Fruit fly (Drosophila melanogaster) whole organism, wandering third instar larva: ENCODE data around the gene CG13306.

ENCODE experiments used
- CG32264 ChIP-seq: fragments of 200-800 bp; sonication (Bioruptor generic); optimal IDR thresholded peaks from 2 replicates; lab custom pipeline; 2016; ENCODE audit warnings: missing biosample characterization, missing genetic modification characterization
- CrebA ChIP-seq: fragments of 200-800 bp; sonication (Bioruptor generic); optimal IDR thresholded peaks from 2 replicates; lab custom pipeline; 2016; ENCODE audit warnings: missing biosample characterization, mild to moderate bottlenecking, missing genetic modification characterization, borderline replicate concordance
- Dfd ChIP-seq: fragments of >200 bp; optimal IDR thresholded peaks from 2 replicates; lab custom pipeline; 2017; ENCODE audit warnings: missing biosample characterization, missing genetic modification characterization
- Dif ChIP-seq: fragments of 200-275, 200-300 bp; sonication (Bioruptor generic); optimal IDR thresholded peaks from 2 replicates; lab custom pipeline; 2018; ENCODE audit warnings: missing biosample characterization, missing genetic modification characterization; ENCODE audit not compliant: partially characterized antibody
- GATAd ChIP-seq: sonication (Bioruptor generic); optimal IDR thresholded peaks from 2 replicates; lab custom pipeline; 2016; ENCODE audit warnings: missing biosample characterization, missing genetic modification characterization
- HLH106 ChIP-seq: fragments of 200-800 bp; optimal IDR thresholded peaks from 3 replicates; lab custom pipeline; 2019; ENCODE audit warnings: missing biosample characterization, mild to moderate bottlenecking, missing genetic modification characterization, moderate library complexity
- Hnf4 ChIP-seq: fragments of 200-800 bp; sonication (Bioruptor generic); optimal IDR thresholded peaks from 2 replicates; lab custom pipeline; 2016; ENCODE audit warnings: missing biosample characterization, mild to moderate bottlenecking, missing genetic modification characterization
- Jra ChIP-seq: sonication (Bioruptor generic); optimal IDR thresholded peaks from 2 replicates; lab custom pipeline; 2016; ENCODE audit warnings: missing biosample characterization, missing genetic modification characterization
- Myc ChIP-seq: fragments of >200 bp; optimal IDR thresholded peaks from 2 replicates; lab custom pipeline; 2017
- N ChIP-seq: fragments of >200 bp; optimal IDR thresholded peaks from 2 replicates; lab custom pipeline; 2018; ENCODE audit warnings: missing biosample characterization, missing external identifiers, missing genetic modification characterization
- OdsH ChIP-seq: fragments of 200-800 bp; sonication (Bioruptor generic); optimal IDR thresholded peaks from 2 replicates; lab custom pipeline; 2016; ENCODE audit warnings: missing biosample characterization, mild to moderate bottlenecking, missing genetic modification characterization
- br ChIP-seq: fragments of 200-800 bp; sonication (Bioruptor generic); optimal IDR thresholded peaks from 2 replicates; lab custom pipeline; 2016; ENCODE audit warnings: missing biosample characterization, missing genetic modification characterization
- brk ChIP-seq: fragments of 200-800 bp; sonication (Bioruptor generic); optimal IDR thresholded peaks from 2 replicates; lab custom pipeline; 2016; ENCODE audit warnings: missing biosample characterization, mild to moderate bottlenecking, missing genetic modification characterization
- dmrt93B ChIP-seq: fragments of 200-800 bp; sonication (Bioruptor generic); optimal IDR thresholded peaks from 2 replicates; lab custom pipeline; 2018; ENCODE audit warnings: missing biosample characterization, mild to moderate bottlenecking, missing genetic modification characterization
- dsf ChIP-seq: sonication (Bioruptor generic); optimal IDR thresholded peaks from 2 replicates; lab custom pipeline; 2016; ENCODE audit warnings: missing biosample characterization, missing genetic modification characterization, borderline replicate concordance
- ey ChIP-seq: fragments of 200-800 bp; sonication (Bioruptor generic); optimal IDR thresholded peaks from 2 replicates; lab custom pipeline; 2016; ENCODE audit warnings: missing biosample characterization, missing genetic modification characterization
- foxo ChIP-seq, 2 experiments: fragments of 200-800 bp; sonication (Bioruptor generic); optimal IDR thresholded peaks; 2 replicates in 1 of 2; 3 replicates in 1 of 2; lab custom pipeline; 2016 to 2017; ENCODE audit warnings: missing biosample characterization in 2 of 2, missing genetic modification characterization in 2 of 2
- fru ChIP-seq: fragments of 200-800 bp; sonication (Bioruptor generic); optimal IDR thresholded peaks from 3 replicates; lab custom pipeline; 2016; ENCODE audit warnings: missing biosample characterization, mild to moderate bottlenecking, missing genetic modification characterization
- jim ChIP-seq: fragments of 175-275, 200-325 bp; sonication (Bioruptor generic); optimal IDR thresholded peaks from 2 replicates; lab custom pipeline; 2016; ENCODE audit warnings: missing biosample characterization, mild to moderate bottlenecking, missing genetic modification characterization
- lola ChIP-seq: fragments of >200 bp; optimal IDR thresholded peaks from 2 replicates; lab custom pipeline; 2017; ENCODE audit warnings: missing biosample characterization, missing genetic modification characterization
- pan ChIP-seq: fragments of >200 bp; optimal IDR thresholded peaks from 2 replicates; lab custom pipeline; 2017
- rgr ChIP-seq: fragments of 200-800 bp; sonication (Bioruptor generic); optimal IDR thresholded peaks from 3 replicates; lab custom pipeline; 2016; ENCODE audit warnings: missing biosample characterization, mild to moderate bottlenecking, missing genetic modification characterization
- sage ChIP-seq: fragments of 200-800 bp; sonication (Bioruptor generic); optimal IDR thresholded peaks from 2 replicates; lab custom pipeline; 2016; ENCODE audit warnings: missing biosample characterization, mild to moderate bottlenecking, missing genetic modification characterization
- sv ChIP-seq: fragments of 200-800 bp; sonication (Bioruptor generic); optimal IDR thresholded peaks from 3 replicates; lab custom pipeline; 2016; ENCODE audit warnings: missing biosample characterization, missing genetic modification characterization
- tai ChIP-seq: sonication (Bioruptor generic); optimal IDR thresholded peaks from 2 replicates; lab custom pipeline; 2016; ENCODE audit warnings: missing biosample characterization, missing genetic modification characterization
- usp ChIP-seq: fragments of >200 bp; optimal IDR thresholded peaks from 2 replicates; lab custom pipeline; 2017; ENCODE audit warnings: missing biosample characterization, missing genetic modification characterization

Gene CG13306

DNA sequence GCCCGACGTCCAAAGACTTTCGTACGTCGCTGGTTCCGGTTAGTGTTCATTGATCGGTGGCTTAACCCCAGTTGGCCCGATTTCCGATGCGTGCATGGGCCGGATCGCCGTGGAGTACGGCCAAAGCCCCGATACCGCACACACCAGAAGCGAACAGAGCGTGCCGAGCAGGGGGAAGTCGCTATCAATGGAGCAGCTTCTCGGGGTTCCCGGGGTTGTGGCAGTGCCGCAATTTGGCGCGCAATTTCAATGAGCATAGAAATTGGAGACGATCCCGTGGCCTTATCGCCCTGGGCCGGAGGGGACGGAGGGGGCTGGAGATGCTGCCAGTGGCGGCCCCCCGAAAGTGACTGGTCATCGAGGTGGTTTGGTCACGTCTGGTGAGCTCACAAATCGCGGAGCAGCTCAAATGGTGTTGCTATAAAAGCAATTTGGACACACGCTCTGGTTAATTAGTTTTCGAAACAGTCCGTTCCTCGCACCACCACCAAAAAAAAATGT, 18.0 kb downstream of the CG13306 start, which contains the start of gene Cp16:
Gene Cp16, plus strand, starts transcription at position 451 of the 501 bp plus-strand sequence.
- no peak for TF ChIP-seq OdsH (GFP tag; lab: Kevin White, UChicago)
- TF ChIP-seq CrebA (GFP tag; lab: Kevin White, UChicago): no peak
- no peak for TF ChIP-seq HLH106 (tag; lab: Kevin White, UChicago)
- TF ChIP-seq jim (GFP tag; lab: Kevin White, UChicago): no peak
- no peak for TF ChIP-seq dsf (GFP tag; lab: Kevin White, UChicago)
- no peak for TF ChIP-seq pan (lab: Kevin White, UChicago)

DNA sequence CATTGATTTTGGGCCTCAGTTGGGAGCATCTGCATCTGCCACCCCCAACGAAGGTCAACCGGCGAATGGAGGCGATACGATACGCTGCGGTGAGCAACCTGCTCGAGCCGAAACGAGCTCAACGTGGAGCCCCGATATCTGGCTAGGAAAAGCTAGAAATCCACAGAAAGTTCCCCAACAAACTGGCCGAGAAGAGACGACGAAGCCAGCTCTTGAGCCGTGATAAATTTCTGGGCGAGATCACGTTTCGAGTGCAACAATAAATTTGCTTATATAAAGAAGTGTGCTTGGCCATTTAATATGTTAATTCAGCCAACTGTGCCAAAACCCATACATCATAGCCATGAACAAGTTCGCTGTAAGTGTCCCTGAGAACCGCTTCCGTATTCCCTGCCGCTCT, 20.0 kb downstream of the CG13306 start, which contains the start of gene Cp19:
Gene Cp19, plus strand, starts transcription at position 301 of the 400 bp plus-strand sequence.
- no peak for TF ChIP-seq Dfd
- TF ChIP-seq Myc (lab: Kevin White, UChicago): no peak
- no peak for TF ChIP-seq OdsH (GFP tag; lab: Kevin White, UChicago)
- no peak for TF ChIP-seq Hnf4 (GFP tag; lab: Kevin White, UChicago)
- TF ChIP-seq dmrt93B: no peak
- TF ChIP-seq N (GFP tag; lab: Kevin White, UChicago): no peak
- no peak for TF ChIP-seq CrebA (GFP tag; lab: Kevin White, UChicago)
- TF ChIP-seq dsf (GFP tag; lab: Kevin White, UChicago): no peak
- TF ChIP-seq GATAd (GFP tag; lab: Kevin White, UChicago): no peak
- no peak for TF ChIP-seq pan (lab: Kevin White, UChicago)
- TF ChIP-seq ey (GFP tag; lab: Kevin White, UChicago): no peak
- TF ChIP-seq rgr (GFP tag; lab: Kevin White, UChicago): no peak
- TF ChIP-seq, all 38 proteins: peak for 0

DNA sequence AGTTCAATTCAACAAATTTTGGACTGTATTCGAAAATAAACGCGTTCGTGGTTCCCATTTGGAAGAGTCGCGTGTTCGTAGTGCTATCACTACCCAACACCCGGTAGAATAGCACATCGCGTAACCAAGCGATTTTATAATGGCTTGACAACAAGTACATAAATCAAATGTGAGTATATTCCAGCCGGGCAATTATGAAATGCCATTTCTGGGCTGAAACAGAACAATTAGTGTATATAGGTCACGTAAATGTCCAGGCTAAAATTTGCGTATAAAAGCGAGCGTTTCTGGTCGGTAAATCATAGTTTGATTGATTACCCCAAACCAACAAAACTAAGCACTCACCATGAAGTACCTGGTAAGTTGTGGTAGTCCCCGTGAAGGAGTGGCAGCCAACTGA, 21.3 kb downstream of the CG13306 start, which contains the start of gene Cp15:
Gene Cp15, plus strand, starts transcription at position 301 of the 400 bp plus-strand sequence.
- TF ChIP-seq sv (GFP tag; lab: Kevin White, UChicago) (no peak), lola (GFP tag; lab: Kevin White, UChicago) (no peak), sage (GFP tag; lab: Kevin White, UChicago) (no peak), dmrt93B (no peak), pan (lab: Kevin White, UChicago) (no peak), CrebA (GFP tag; lab: Kevin White, UChicago) (no peak), N (GFP tag; lab: Kevin White, UChicago) (no peak), GATAd (GFP tag; lab: Kevin White, UChicago) (no peak), CG32264 (no peak), OdsH (GFP tag; lab: Kevin White, UChicago) (no peak), br (no peak), foxo (GFP tag; optimal IDR thresholded peaks at IDR 0.05; lab: Kevin White, UChicago) (no peak), HLH106 (tag; lab: Kevin White, UChicago) (no peak), rgr (GFP tag; lab: Kevin White, UChicago) (no peak), Dif (GFP tag; lab: Kevin White, UChicago) (no peak), jim (GFP tag; lab: Kevin White, UChicago) (no peak), Jra (GFP tag; lab: Kevin White, UChicago) (no peak), brk (no peak)

DNA sequence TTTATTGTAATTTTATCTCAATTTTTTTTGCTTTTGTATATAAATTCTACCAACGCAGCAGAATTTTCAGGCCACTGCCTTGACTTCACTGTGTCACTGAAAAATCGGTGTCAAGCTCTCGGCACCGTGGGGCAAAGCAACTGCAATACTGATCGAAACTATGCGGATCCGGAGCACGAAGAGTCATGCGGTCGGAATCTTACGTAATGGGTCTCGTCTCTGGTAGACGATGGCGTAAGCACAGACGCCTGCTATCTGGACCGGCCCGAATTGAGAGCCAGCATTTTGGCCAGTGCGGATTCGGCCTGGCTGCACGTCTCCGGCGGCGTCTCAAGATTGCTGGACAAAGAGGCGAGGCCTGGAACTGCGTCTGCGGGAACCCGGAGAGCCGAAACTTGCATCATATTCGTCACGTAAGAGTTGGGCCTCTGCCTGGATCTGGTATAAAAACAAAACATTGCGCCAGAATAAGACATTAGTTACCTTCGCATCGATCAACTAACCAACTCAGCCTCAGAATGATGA, 23.1 kb downstream of the CG13306 start, which contains the start of gene Cp18:
Gene Cp18, plus strand, starts transcription at position 475 of the 525 bp plus-strand sequence.
- TF ChIP-seq fru (GFP tag; lab: Kevin White, UChicago) (no peak), jim (GFP tag; lab: Kevin White, UChicago) (no peak), Jra (GFP tag; lab: Kevin White, UChicago) (no peak), rgr (GFP tag; lab: Kevin White, UChicago) (no peak), HLH106 (tag; lab: Kevin White, UChicago) (no peak), tai (GFP tag; lab: Kevin White, UChicago) (no peak), N (GFP tag; lab: Kevin White, UChicago) (no peak), CG32264 (no peak), Dif (GFP tag; lab: Kevin White, UChicago) (no peak), usp (GFP tag; lab: Kevin White, UChicago) (no peak), dmrt93B (no peak), OdsH (GFP tag; lab: Kevin White, UChicago) (no peak)
- TF ChIP-seq, all 38 proteins: peak for 0

- TF ChIP-seq usp (GFP tag; lab: Kevin White, UChicago) (no peak), rgr (GFP tag; lab: Kevin White, UChicago) (no peak), CG32264 (no peak), HLH106 (tag; lab: Kevin White, UChicago) (no peak), lola (GFP tag; lab: Kevin White, UChicago) (no peak), brk (no peak)
Measured at dm6 chr3L:8725674-8726073, 23.9 kb downstream of the CG13306 start, which contains the start of gene CG43965. Gene CG43965 (minus strand): TSS chr3L:8725774.
